Fruit fly (Drosophila melanogaster) whole organism, wandering third instar larva: ENCODE measurements around the gene COX8.

Experiments
- Abd-B ChIP-seq: fragments of >200 bp; optimal IDR thresholded peaks from 2 replicates; lab custom pipeline; 2017; ENCODE audit warnings: missing biosample characterization, missing genetic modification characterization
- CG32264 ChIP-seq: fragments of 200-800 bp; sonication (Bioruptor generic); optimal IDR thresholded peaks from 2 replicates; lab custom pipeline; 2016; ENCODE audit warnings: missing biosample characterization, missing genetic modification characterization
- CG9705 ChIP-seq: fragments of 200-800 bp; sonication (Bioruptor generic); optimal IDR thresholded peaks from 2 replicates; lab custom pipeline; 2018; ENCODE audit warnings: missing biosample characterization, mild to moderate bottlenecking, missing genetic modification characterization
- CrebA ChIP-seq: fragments of 200-800 bp; sonication (Bioruptor generic); optimal IDR thresholded peaks from 2 replicates; lab custom pipeline; 2016; ENCODE audit warnings: missing biosample characterization, mild to moderate bottlenecking, missing genetic modification characterization, borderline replicate concordance
- Dfd ChIP-seq: fragments of >200 bp; optimal IDR thresholded peaks from 2 replicates; lab custom pipeline; 2017; ENCODE audit warnings: missing biosample characterization, missing genetic modification characterization
- Dif ChIP-seq: fragments of 200-275, 200-300 bp; sonication (Bioruptor generic); optimal IDR thresholded peaks from 2 replicates; lab custom pipeline; 2018; ENCODE audit warnings: missing biosample characterization, missing genetic modification characterization; ENCODE audit not compliant: partially characterized antibody
- GATAd ChIP-seq: sonication (Bioruptor generic); optimal IDR thresholded peaks from 2 replicates; lab custom pipeline; 2016; ENCODE audit warnings: missing biosample characterization, missing genetic modification characterization
- HLH106 ChIP-seq: fragments of 200-800 bp; optimal IDR thresholded peaks from 3 replicates; lab custom pipeline; 2019; ENCODE audit warnings: missing biosample characterization, mild to moderate bottlenecking, missing genetic modification characterization, moderate library complexity
- Hnf4 ChIP-seq: fragments of 200-800 bp; sonication (Bioruptor generic); optimal IDR thresholded peaks from 2 replicates; lab custom pipeline; 2016; ENCODE audit warnings: missing biosample characterization, mild to moderate bottlenecking, missing genetic modification characterization
- Hr78 ChIP-seq: fragments of >200 bp; optimal IDR thresholded peaks from 2 replicates; lab custom pipeline; 2017; ENCODE audit warnings: missing biosample characterization, missing genetic modification characterization
- Hr83 ChIP-seq: fragments of 200-300 bp; sonication (Bioruptor generic); optimal IDR thresholded peaks from 2 replicates; lab custom pipeline; 2016; ENCODE audit warnings: missing biosample characterization, mild to moderate bottlenecking, missing genetic modification characterization, moderate library complexity; ENCODE audit not compliant: poor library complexity, severe bottlenecking
- Jra ChIP-seq: sonication (Bioruptor generic); optimal IDR thresholded peaks from 2 replicates; lab custom pipeline; 2016; ENCODE audit warnings: missing biosample characterization, missing genetic modification characterization
- Mio ChIP-seq: sonication (Bioruptor generic); optimal IDR thresholded peaks from 2 replicates; lab custom pipeline; 2016; ENCODE audit warnings: missing biosample characterization, missing genetic modification characterization
- Myc ChIP-seq: fragments of >200 bp; optimal IDR thresholded peaks from 2 replicates; lab custom pipeline; 2017
- N ChIP-seq: fragments of >200 bp; optimal IDR thresholded peaks from 2 replicates; lab custom pipeline; 2018; ENCODE audit warnings: missing biosample characterization, missing external identifiers, missing genetic modification characterization
- OdsH ChIP-seq: fragments of 200-800 bp; sonication (Bioruptor generic); optimal IDR thresholded peaks from 2 replicates; lab custom pipeline; 2016; ENCODE audit warnings: missing biosample characterization, mild to moderate bottlenecking, missing genetic modification characterization
- Rel ChIP-seq, 2 experiments: fragments of 200-800 bp; sonication (Bioruptor generic) in 1 of 2; optimal IDR thresholded peaks; 2 replicates in 1 of 2; 3 replicates in 1 of 2; lab custom pipeline; 2016 to 2019; ENCODE audit warnings: mild to moderate bottlenecking in 2 of 2, missing biosample characterization in 2 of 2, missing genetic modification characterization in 2 of 2, moderate library complexity in 1 of 2
- Sp1 ChIP-seq: fragments of 200-800 bp; sonication (Bioruptor generic); optimal IDR thresholded peaks from 3 replicates; lab custom pipeline; 2019; ENCODE audit warnings: missing biosample characterization, mild to moderate bottlenecking, missing genetic modification characterization, moderate library complexity
- Vsx2 ChIP-seq: fragments of 200-300, 225-300 bp; sonication (Bioruptor generic); optimal IDR thresholded peaks from 2 replicates; lab custom pipeline; 2018; ENCODE audit warnings: missing biosample characterization, missing genetic modification characterization; ENCODE audit not compliant: partially characterized antibody
- br ChIP-seq: fragments of 200-800 bp; sonication (Bioruptor generic); optimal IDR thresholded peaks from 2 replicates; lab custom pipeline; 2016; ENCODE audit warnings: missing biosample characterization, missing genetic modification characterization
- brk ChIP-seq: fragments of 200-800 bp; sonication (Bioruptor generic); optimal IDR thresholded peaks from 2 replicates; lab custom pipeline; 2016; ENCODE audit warnings: missing biosample characterization, mild to moderate bottlenecking, missing genetic modification characterization
- dl ChIP-seq, 2 experiments: fragments of 175-275, 200-275 bp in 1 of 2; fragments of 200-275 bp in 1 of 2; sonication (Bioruptor generic); optimal IDR thresholded peaks; lab custom pipeline; 2018; ENCODE audit warnings: mild to moderate bottlenecking in 2 of 2, missing biosample characterization in 2 of 2, missing genetic modification characterization in 2 of 2, moderate library complexity in 2 of 2; ENCODE audit not compliant: partially characterized antibody in 2 of 2, insufficient read depth in 1 of 2
- dmrt93B ChIP-seq: fragments of 200-800 bp; sonication (Bioruptor generic); optimal IDR thresholded peaks from 2 replicates; lab custom pipeline; 2018; ENCODE audit warnings: missing biosample characterization, mild to moderate bottlenecking, missing genetic modification characterization
- dsf ChIP-seq: sonication (Bioruptor generic); optimal IDR thresholded peaks from 2 replicates; lab custom pipeline; 2016; ENCODE audit warnings: missing biosample characterization, missing genetic modification characterization, borderline replicate concordance
- ey ChIP-seq: fragments of 200-800 bp; sonication (Bioruptor generic); optimal IDR thresholded peaks from 2 replicates; lab custom pipeline; 2016; ENCODE audit warnings: missing biosample characterization, missing genetic modification characterization
- foxo ChIP-seq, 2 experiments: fragments of 200-800 bp; sonication (Bioruptor generic); optimal IDR thresholded peaks; 2 replicates in 1 of 2; 3 replicates in 1 of 2; lab custom pipeline; 2016 to 2017; ENCODE audit warnings: missing biosample characterization in 2 of 2, missing genetic modification characterization in 2 of 2
- fru ChIP-seq: fragments of 200-800 bp; sonication (Bioruptor generic); optimal IDR thresholded peaks from 3 replicates; lab custom pipeline; 2016; ENCODE audit warnings: missing biosample characterization, mild to moderate bottlenecking, missing genetic modification characterization
- h ChIP-seq: fragments of 200-800 bp; sonication (Bioruptor generic); optimal IDR thresholded peaks from 3 replicates; lab custom pipeline; 2016; ENCODE audit warnings: missing biosample characterization, mild to moderate bottlenecking, missing genetic modification characterization
- jim ChIP-seq: fragments of 175-275, 200-325 bp; sonication (Bioruptor generic); optimal IDR thresholded peaks from 2 replicates; lab custom pipeline; 2016; ENCODE audit warnings: missing biosample characterization, mild to moderate bottlenecking, missing genetic modification characterization
- lola ChIP-seq: fragments of >200 bp; optimal IDR thresholded peaks from 2 replicates; lab custom pipeline; 2017; ENCODE audit warnings: missing biosample characterization, missing genetic modification characterization
- pan ChIP-seq: fragments of >200 bp; optimal IDR thresholded peaks from 2 replicates; lab custom pipeline; 2017
- psq ChIP-seq: fragments of 200-800 bp; sonication (Bioruptor generic); optimal IDR thresholded peaks from 3 replicates; lab custom pipeline; 2017; ENCODE audit warnings: missing biosample characterization, mild to moderate bottlenecking, missing genetic modification characterization, moderate library complexity
- rgr ChIP-seq: fragments of 200-800 bp; sonication (Bioruptor generic); optimal IDR thresholded peaks from 3 replicates; lab custom pipeline; 2016; ENCODE audit warnings: missing biosample characterization, mild to moderate bottlenecking, missing genetic modification characterization
- sage ChIP-seq: fragments of 200-800 bp; sonication (Bioruptor generic); optimal IDR thresholded peaks from 2 replicates; lab custom pipeline; 2016; ENCODE audit warnings: missing biosample characterization, mild to moderate bottlenecking, missing genetic modification characterization
- sv ChIP-seq: fragments of 200-800 bp; sonication (Bioruptor generic); optimal IDR thresholded peaks from 3 replicates; lab custom pipeline; 2016; ENCODE audit warnings: missing biosample characterization, missing genetic modification characterization
- tai ChIP-seq: sonication (Bioruptor generic); optimal IDR thresholded peaks from 2 replicates; lab custom pipeline; 2016; ENCODE audit warnings: missing biosample characterization, missing genetic modification characterization
- usp ChIP-seq: fragments of >200 bp; optimal IDR thresholded peaks from 2 replicates; lab custom pipeline; 2017; ENCODE audit warnings: missing biosample characterization, missing genetic modification characterization
- woc ChIP-seq: sonication (Bioruptor generic); optimal IDR thresholded peaks from 2 replicates; lab custom pipeline; 2016; ENCODE audit warnings: missing biosample characterization, mild to moderate bottlenecking, missing genetic modification characterization

The COX8 gene

DNA sequence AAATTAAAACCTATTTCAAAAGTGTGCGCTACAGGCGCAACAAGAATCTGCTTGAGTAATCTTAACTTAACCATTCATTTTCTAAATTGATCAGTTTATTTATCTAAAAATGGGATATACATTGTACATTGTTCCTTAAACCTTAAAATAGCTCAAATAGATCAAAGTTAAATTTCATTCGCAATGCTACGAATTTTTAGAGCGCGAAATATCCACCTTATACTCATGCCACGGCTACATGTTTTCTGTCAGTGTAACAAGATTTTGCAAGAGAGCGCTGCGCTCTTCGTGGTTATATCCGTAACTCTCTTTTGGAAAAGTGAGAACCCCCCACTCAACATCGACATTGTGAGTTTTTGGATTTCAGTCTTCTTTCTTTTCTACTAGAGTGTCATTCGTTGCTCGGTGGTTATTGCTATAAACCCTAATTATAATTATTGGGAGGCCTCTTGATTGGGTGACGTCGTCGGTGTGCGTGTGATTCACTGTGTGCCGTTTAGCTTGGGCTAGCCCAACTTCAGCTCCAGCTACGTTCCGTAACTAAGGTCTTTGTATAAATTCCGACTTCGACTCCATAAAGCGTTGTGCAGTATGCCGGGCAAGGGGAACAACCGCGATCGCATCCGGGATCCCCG, 29.6 kb downstream of the COX8 start:
- TF ChIP-seq Dfd, result no peak
- no peak for TF ChIP-seq CG32264
- peak in 1 of 2 experiments; percentile 47 for TF ChIP-seq foxo (GFP tag; optimal IDR thresholded peaks at IDR 0.05; lab: Kevin White, UChicago)
- TF ChIP-seq usp (GFP tag; lab: Kevin White, UChicago), result no peak
- peak; percentile 33 for TF ChIP-seq ey (GFP tag; lab: Kevin White, UChicago)
- no peak for TF ChIP-seq pan
- TF ChIP-seq br (GFP tag; lab: Kevin White, UChicago), result no peak
- peak; percentile 18 for TF ChIP-seq woc (GFP tag; lab: Kevin White, UChicago)
- TF ChIP-seq Dif (GFP tag; lab: Kevin White, UChicago), result peak; percentile 41
- TF ChIP-seq CrebA (GFP tag; lab: Kevin White, UChicago), result no peak
- TF ChIP-seq Hr83 (GFP tag; lab: Kevin White, UChicago), result no peak
- TF ChIP-seq HLH106 (tag; lab: Kevin White, UChicago), result peak; percentile 6
- TF ChIP-seq dl (GFP tag; optimal IDR thresholded peaks at IDR 0.05; lab: Kevin White, UChicago; ENCODE audit: insufficient read depth in 1 of 2, partially characterized antibody in 2 of 2), result peak in 1 of 2 experiments; percentile 64
- no peak for TF ChIP-seq Vsx2 (GFP tag; lab: Kevin White, UChicago)
- no peak for TF ChIP-seq OdsH (GFP tag; lab: Kevin White, UChicago)
- no peak for TF ChIP-seq Abd-B
- TF ChIP-seq Hnf4, result peak; percentile 24
- peak; percentile 19 for TF ChIP-seq fru (GFP tag; lab: Kevin White, UChicago)
- TF ChIP-seq Mio (GFP tag; lab: Kevin White, UChicago), result no peak
- peak; percentile 52 for TF ChIP-seq h (GFP tag; lab: Kevin White, UChicago)
- TF ChIP-seq sv, result no peak
- no peak for TF ChIP-seq Rel (GFP tag; optimal IDR thresholded peaks at IDR 0.05; lab: Kevin White, UChicago)
- peak; percentile 65 for TF ChIP-seq Rel (tag; optimal IDR thresholded peaks at IDR 0.05; lab: Kevin White, UChicago)
- TF ChIP-seq Sp1 (GFP tag; lab: Kevin White, UChicago), result peak; percentile 3
- no peak for TF ChIP-seq psq (GFP tag; lab: Kevin White, UChicago)
- TF ChIP-seq lola, result no peak
- no peak for TF ChIP-seq Hr78
- TF ChIP-seq rgr (GFP tag; lab: Kevin White, UChicago), result peak; percentile 39
- TF ChIP-seq brk (GFP tag; lab: Kevin White, UChicago), result peak; percentile 37
- no peak for TF ChIP-seq dmrt93B (GFP tag; lab: Kevin White, UChicago)
- TF ChIP-seq CG9705, result no peak

DNA sequence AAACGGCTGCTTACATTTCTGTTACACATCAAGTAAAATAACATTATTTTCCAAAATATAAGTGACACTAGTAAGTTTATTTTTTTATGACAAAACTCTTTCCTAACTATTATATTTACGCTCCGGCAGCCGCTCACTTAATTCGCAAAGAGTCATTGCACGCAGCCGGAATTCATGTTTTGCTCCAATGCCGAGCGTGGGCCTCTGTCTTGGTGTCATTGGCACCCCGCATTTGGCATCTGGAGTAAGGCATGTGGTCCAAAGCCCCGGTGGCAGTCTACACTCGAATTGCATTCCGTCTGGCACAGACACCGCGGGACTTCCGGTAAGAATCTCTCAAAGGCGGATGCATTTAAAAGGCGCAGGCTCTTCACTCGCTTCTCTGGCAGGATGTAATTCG, 30.6 kb downstream of the COX8 start:
- no peak for TF ChIP-seq pan
- TF ChIP-seq rgr (GFP tag; lab: Kevin White, UChicago), result no peak
- TF ChIP-seq dl (GFP tag; optimal IDR thresholded peaks at IDR 0.05; lab: Kevin White, UChicago; ENCODE audit: insufficient read depth in 1 of 2, partially characterized antibody in 2 of 2), result no peak
- no peak for TF ChIP-seq lola
- no peak for TF ChIP-seq fru (GFP tag; lab: Kevin White, UChicago)
- TF ChIP-seq sv, result no peak
- TF ChIP-seq woc (GFP tag; lab: Kevin White, UChicago), result no peak
- no peak for TF ChIP-seq br (GFP tag; lab: Kevin White, UChicago)
- TF ChIP-seq OdsH (GFP tag; lab: Kevin White, UChicago), result no peak
- TF ChIP-seq Abd-B, result no peak
- TF ChIP-seq HLH106 (tag; lab: Kevin White, UChicago), result no peak

DNA sequence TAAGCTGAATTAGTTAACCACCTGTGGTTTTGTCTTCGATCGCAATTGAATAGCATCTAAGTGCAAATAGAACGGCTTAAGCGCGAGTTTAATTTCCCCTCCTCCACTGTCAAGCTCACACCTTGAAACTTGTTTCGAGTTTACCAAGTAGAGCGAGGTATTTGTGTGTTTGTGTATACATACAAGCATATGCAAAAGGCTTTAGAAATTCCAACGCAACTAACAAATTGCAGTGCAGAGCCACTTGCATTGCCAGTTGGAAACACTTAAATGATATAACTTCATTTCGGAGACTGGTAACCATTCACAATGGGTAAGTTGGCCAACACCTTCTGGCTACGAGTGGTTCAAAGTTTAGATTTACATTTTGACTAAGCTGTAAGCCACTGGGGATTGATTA, 31.3 kb downstream of the COX8 start:
- no peak for TF ChIP-seq h (GFP tag; lab: Kevin White, UChicago)
- no peak for TF ChIP-seq Dfd
- TF ChIP-seq br (GFP tag; lab: Kevin White, UChicago), result no peak

DNA sequence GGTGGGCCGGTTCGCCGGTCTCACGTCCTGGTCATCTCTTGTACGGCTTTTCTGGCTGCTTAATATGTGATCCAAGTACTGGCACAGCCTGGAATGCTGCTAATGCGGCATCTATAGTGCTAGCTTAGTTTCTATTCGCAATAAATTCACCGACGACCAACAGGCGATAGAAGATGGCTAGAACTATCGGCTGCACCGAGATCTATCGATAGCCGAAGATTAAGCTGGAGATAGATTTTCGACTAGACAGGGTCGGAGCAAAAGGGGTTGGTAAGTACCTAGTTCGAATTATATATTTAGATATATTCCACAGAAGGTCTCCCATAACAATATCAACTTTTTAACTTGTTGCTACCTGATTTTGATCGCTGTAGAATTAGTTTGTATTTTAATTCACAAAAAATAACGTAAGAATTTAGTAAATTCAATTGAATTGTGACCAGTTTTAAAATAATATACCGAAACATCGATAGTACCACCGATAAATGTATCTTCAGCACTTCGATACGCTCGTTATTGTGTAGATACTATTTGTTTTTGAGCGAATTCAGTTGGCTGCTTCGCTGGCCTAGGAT, 31.8 kb downstream of the COX8 start, which contains the start of the genes Glg1 and M6:
Gene Glg1 (minus strand): TSS at position 185 of the 575 bp plus-strand sequence.
Gene M6 (plus strand): TSS at position 499 of the 575 bp plus-strand sequence.
- no peak for TF ChIP-seq lola
- no peak for TF ChIP-seq CG32264
- TF ChIP-seq Myc (lab: Kevin White, UChicago), result peak; percentile 25
- TF ChIP-seq tai (GFP tag; lab: Kevin White, UChicago), result no peak
- no peak for TF ChIP-seq dmrt93B (GFP tag; lab: Kevin White, UChicago)
- TF ChIP-seq OdsH (GFP tag; lab: Kevin White, UChicago), result peak; percentile 59
- peak; percentile 66 for TF ChIP-seq HLH106 (tag; lab: Kevin White, UChicago)
- TF ChIP-seq Hnf4, result peak; percentile 77
- TF ChIP-seq jim, result no peak
- peak; percentile 31 for TF ChIP-seq dsf (GFP tag; lab: Kevin White, UChicago)
- TF ChIP-seq GATAd (GFP tag; lab: Kevin White, UChicago), result no peak
- TF ChIP-seq CG9705, result peak; percentile 56
- peak; percentile 67 for TF ChIP-seq br (GFP tag; lab: Kevin White, UChicago)
- peak; percentile 75 for TF ChIP-seq rgr (GFP tag; lab: Kevin White, UChicago)
- no peak for TF ChIP-seq N (GFP tag; lab: Kevin White, UChicago)
- peak; percentile 60 for TF ChIP-seq Jra (GFP tag; lab: Kevin White, UChicago)
- no peak for TF ChIP-seq brk (GFP tag; lab: Kevin White, UChicago)
- peak; percentile 88 for TF ChIP-seq woc (GFP tag; lab: Kevin White, UChicago)
- peak in 1 of 2 experiments; percentile 79 for TF ChIP-seq foxo (GFP tag; optimal IDR thresholded peaks at IDR 0.05; lab: Kevin White, UChicago)
- TF ChIP-seq sage (GFP tag; lab: Kevin White, UChicago), result no peak
- peak; percentile 64 for TF ChIP-seq Hr83 (GFP tag; lab: Kevin White, UChicago)
- TF ChIP-seq CrebA (GFP tag; lab: Kevin White, UChicago), result no peak
- no peak for TF ChIP-seq usp (GFP tag; lab: Kevin White, UChicago)
- TF ChIP-seq Hr78, result no peak
- no peak for TF ChIP-seq dl (GFP tag; optimal IDR thresholded peaks at IDR 0.05; lab: Kevin White, UChicago; ENCODE audit: insufficient read depth in 1 of 2, partially characterized antibody in 2 of 2)
- TF ChIP-seq Dfd, result no peak
